Fruit fly (Drosophila melanogaster): ENCODE measurements around the gene CG31109.

CG31109 gene

dm6 chr3R:25005748-25006147, 48.7 kb downstream of the CG31109 start:
- TF ChIP-seq Myc (optimal IDR thresholded peaks at IDR 0.05) (no peak), h (optimal IDR thresholded peaks at IDR 0.05) (no peak), psq (optimal IDR thresholded peaks at IDR 0.05) (no peak), insv (optimal IDR thresholded peaks at IDR 0.05) (no peak), Sin3A (optimal IDR thresholded peaks at IDR 0.05) (no peak), ttk (optimal IDR thresholded peaks at IDR 0.05) (no peak)

DNA sequence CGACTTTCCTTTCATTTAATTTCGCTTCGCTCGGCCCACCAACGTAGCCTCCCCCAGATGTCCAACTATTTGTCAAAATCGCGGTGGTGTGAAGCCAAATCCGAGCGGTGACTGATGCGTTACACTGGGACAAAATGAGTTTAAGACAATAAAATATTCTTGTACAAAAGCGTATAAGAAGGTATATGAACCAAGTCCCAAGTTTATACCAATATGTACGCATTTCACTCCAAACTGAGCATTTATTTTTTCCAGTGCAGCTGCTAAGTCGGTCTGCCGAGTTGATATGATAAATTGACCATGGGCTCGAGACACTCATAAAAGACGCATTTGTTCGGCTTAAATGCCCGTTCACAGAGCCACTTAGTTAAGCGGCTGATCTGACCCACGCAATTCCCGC, 49.7 kb downstream of the CG31109 start:
- no peak for TF ChIP-seq psq (optimal IDR thresholded peaks at IDR 0.05)
- TF ChIP-seq ttk (optimal IDR thresholded peaks at IDR 0.05), result no peak
- TF ChIP-seq h (optimal IDR thresholded peaks at IDR 0.05), result no peak
- TF ChIP-seq insv (optimal IDR thresholded peaks at IDR 0.05), result no peak
- TF ChIP-seq Myc (optimal IDR thresholded peaks at IDR 0.05), result no peak
- TF ChIP-seq Sin3A (optimal IDR thresholded peaks at IDR 0.05), result no peak

- TF ChIP-seq h (optimal IDR thresholded peaks at IDR 0.05) (no peak), Myc (optimal IDR thresholded peaks at IDR 0.05) (no peak), ttk (optimal IDR thresholded peaks at IDR 0.05) (no peak), Sin3A (optimal IDR thresholded peaks at IDR 0.05) (no peak), psq (optimal IDR thresholded peaks at IDR 0.05) (no peak), insv (optimal IDR thresholded peaks at IDR 0.05) (no peak)
Observed at dm6 chr3R:25004064-25004463, 50.4 kb downstream of the CG31109 start.
